Worm (Caenorhabditis elegans) whole organism, young adult: ENCODE data around the gene F17E9.16.

ENCODE experiments used
- B0336.3 ChIP-seq: fragments of 200-800 bp; sonication (Bioruptor generic); IDR thresholded peaks from 2 replicates; pipeline ENCODE4 v1.3.6; 2022; ENCODE audit warnings: missing genetic modification characterization, missing compliant biosample characterization
- F10E7.11 ChIP-seq: sonication (generic microtip); optimal IDR thresholded peaks from 2 replicates; lab custom pipeline; 2017; ENCODE audit warnings: mild to moderate bottlenecking, missing genetic modification characterization, moderate library complexity, missing compliant biosample characterization
- F33H1.4 ChIP-seq: fragments of 200-800 bp; sonication (Bioruptor generic); IDR thresholded peaks from 2 replicates; pipeline ENCODE4 v1.3.6; 2022; ENCODE audit warnings: missing genetic modification reagents, missing genetic modification characterization, missing compliant biosample characterization
- F49E8.2 ChIP-seq: sonication (generic microtip); optimal IDR thresholded peaks from 3 replicates; lab custom pipeline; 2017; ENCODE audit warnings: missing genetic modification characterization, mild to moderate bottlenecking, missing compliant biosample characterization, antibody characterized with exemption, moderate library complexity; ENCODE audit not compliant: insufficient read depth
- F57A8.1 ChIP-seq: fragments of 200-800 bp; sonication (Bioruptor generic); optimal IDR thresholded peaks from 2 replicates; lab custom pipeline; 2018; ENCODE audit warnings: mild to moderate bottlenecking, missing genetic modification characterization, moderate library complexity, missing compliant biosample characterization
- K12H6.12 ChIP-seq: fragments of 200-800 bp; sonication (Bioruptor generic); optimal IDR thresholded peaks from 2 replicates; lab custom pipeline; 2018; ENCODE audit warnings: mild to moderate bottlenecking, missing genetic modification characterization, missing compliant biosample characterization
- T07F8.4 ChIP-seq: sonication (generic microtip); optimal IDR thresholded peaks from 2 replicates; lab custom pipeline; 2016; ENCODE audit warnings: mild to moderate bottlenecking, missing genetic modification characterization, moderate library complexity, missing compliant biosample characterization
- Y53F4B.3 ChIP-seq: fragments of 200-800 bp; sonication (Bioruptor generic); IDR thresholded peaks from 2 replicates; pipeline ENCODE4 v1.3.6; 2022; ENCODE audit warnings: missing genetic modification reagents, missing genetic modification characterization, missing compliant biosample characterization
- Y53G8AR.9 ChIP-seq: fragments of 200-800 bp; sonication (Bioruptor generic); conservative IDR thresholded peaks from 2 replicates; pipeline ENCODE4 v1.3.6; 2022; ENCODE audit warnings: missing genetic modification reagents, missing genetic modification characterization, missing compliant biosample characterization
- Y95B8A.8 ChIP-seq: fragments of 200-800 bp; sonication (Bioruptor generic); IDR thresholded peaks from 2 replicates; pipeline ENCODE4 v1.3.6; 2022; ENCODE audit warnings: missing genetic modification reagents, missing genetic modification characterization, missing compliant biosample characterization
- ZK185.1 ChIP-seq: sonication (generic microtip); optimal IDR thresholded peaks from 2 replicates; lab custom pipeline; 2016; ENCODE audit warnings: mild to moderate bottlenecking, missing genetic modification characterization, missing compliant biosample characterization; ENCODE audit not compliant: poor library complexity, severe bottlenecking
- akir-1 ChIP-seq: fragments of 200-800 bp; sonication (Bioruptor generic); optimal IDR thresholded peaks from 2 replicates; lab custom pipeline; 2018; ENCODE audit warnings: mild to moderate bottlenecking, missing genetic modification characterization, moderate library complexity, missing compliant biosample characterization
- ama-1 ChIP-seq, 3 experiments: fragments of 150-350 bp in 1 of 3; sonication (generic microtip) in 2 of 3; optimal IDR thresholded peaks; 2 replicates each; lab custom pipeline; 2014 to 2018; ENCODE audit warnings: missing biosample characterization in 2 of 3, missing genetic modification characterization in 2 of 3, missing genetic modification reagents in 2 of 3
- aptf-3 ChIP-seq: fragments of 200-800 bp; sonication (Bioruptor generic); IDR thresholded peaks from 2 replicates; pipeline ENCODE4 v1.3.6; 2022; ENCODE audit warnings: missing genetic modification characterization, missing compliant biosample characterization
- atf-7 ChIP-seq: sonication (generic microtip); optimal IDR thresholded peaks from 2 replicates; lab custom pipeline; 2017; ENCODE audit warnings: mild to moderate bottlenecking, missing genetic modification characterization, missing compliant biosample characterization
- bed-2 ChIP-seq: fragments of 200-800 bp; sonication (Bioruptor generic); IDR thresholded peaks from 2 replicates; pipeline ENCODE4 v1.3.6; 2022; ENCODE audit warnings: missing genetic modification reagents, missing genetic modification characterization, missing compliant biosample characterization
- ccch-3 ChIP-seq: fragments of 200-800 bp; sonication (Bioruptor generic); optimal IDR thresholded peaks from 2 replicates; lab custom pipeline; 2018; ENCODE audit warnings: mild to moderate bottlenecking, missing genetic modification characterization, missing compliant biosample characterization
- cebp-2 ChIP-seq: fragments of 200-800 bp; sonication (Bioruptor generic); IDR thresholded peaks from 2 replicates; pipeline ENCODE4 v1.3.6; 2022; ENCODE audit warnings: missing genetic modification characterization, missing compliant biosample characterization
- ceh-40 ChIP-seq: fragments of 200-800 bp; sonication (Bioruptor generic); IDR thresholded peaks from 2 replicates; pipeline ENCODE4 v1.3.6; 2022; ENCODE audit warnings: missing genetic modification characterization, missing compliant biosample characterization
- ceh-91 ChIP-seq: fragments of 200-800 bp; sonication (Bioruptor generic); IDR thresholded peaks from 2 replicates; pipeline ENCODE4 v1.3.6; 2022; ENCODE audit warnings: missing genetic modification reagents, missing genetic modification characterization, missing compliant biosample characterization
- dpff-1 ChIP-seq: sonication (generic microtip); optimal IDR thresholded peaks from 2 replicates; lab custom pipeline; 2017; ENCODE audit warnings: mild to moderate bottlenecking, missing genetic modification characterization, missing compliant biosample characterization
- ekl-4 ChIP-seq: fragments of 200-800 bp; sonication (Bioruptor generic); IDR thresholded peaks from 2 replicates; pipeline ENCODE4 v1.3.6; 2022; ENCODE audit warnings: missing genetic modification reagents, missing genetic modification characterization, missing compliant biosample characterization
- fkh-3 ChIP-seq: sonication (generic microtip); optimal IDR thresholded peaks from 2 replicates; lab custom pipeline; 2016; ENCODE audit warnings: mild to moderate bottlenecking, missing genetic modification characterization, missing compliant biosample characterization
- him-1 ChIP-seq: sonication (generic microtip); optimal IDR thresholded peaks from 2 replicates; lab custom pipeline; 2016; ENCODE audit warnings: missing genotype, missing genetic modification reagents, missing genetic modification characterization, missing compliant biosample characterization
- hmg-1.2 ChIP-seq: fragments of 200-800 bp; sonication (Bioruptor generic); IDR thresholded peaks from 2 replicates; pipeline ENCODE4 v1.3.6; 2022; ENCODE audit warnings: missing genetic modification reagents, missing genetic modification characterization, missing compliant biosample characterization
- hrde-1 ChIP-seq: sonication (generic microtip); optimal IDR thresholded peaks from 2 replicates; lab custom pipeline; 2016; ENCODE audit warnings: missing genetic modification characterization, mild to moderate bottlenecking, missing compliant biosample characterization, moderate library complexity, missing genotype, missing genetic modification reagents, borderline replicate concordance
- let-607 ChIP-seq, 2 experiments: fragments of 200-800 bp in 1 of 2; sonication (Bioruptor generic) in 1 of 2; sonication (generic microtip) in 1 of 2; optimal IDR thresholded peaks; 2 replicates each; lab custom pipeline; 2016 to 2018; ENCODE audit warnings: mild to moderate bottlenecking in 2 of 2, missing compliant biosample characterization in 2 of 2, missing genetic modification characterization in 2 of 2, moderate library complexity in 2 of 2, missing genotype in 1 of 2
- lin-26 ChIP-seq: fragments of 200-800 bp; sonication (Bioruptor generic); IDR thresholded peaks from 2 replicates; pipeline ENCODE4 v1.3.6; 2022; ENCODE audit warnings: missing genetic modification reagents, missing genetic modification characterization, missing compliant biosample characterization
- lin-40 ChIP-seq: sonication (generic microtip); optimal IDR thresholded peaks from 2 replicates; lab custom pipeline; 2016; ENCODE audit warnings: missing genetic modification characterization, mild to moderate bottlenecking, missing compliant biosample characterization, missing genotype, missing genetic modification reagents
- madf-3 ChIP-seq: fragments of 200-800 bp; sonication (Bioruptor generic); IDR thresholded peaks from 2 replicates; pipeline ENCODE4 v1.3.6; 2022; ENCODE audit warnings: missing genetic modification reagents, missing genetic modification characterization, missing compliant biosample characterization
- madf-6 ChIP-seq: fragments of 200-800 bp; sonication (Bioruptor generic); IDR thresholded peaks from 2 replicates; pipeline ENCODE4 v1.3.6; 2022; ENCODE audit warnings: missing genetic modification reagents, missing genetic modification characterization, missing compliant biosample characterization
- mel-28 ChIP-seq: sonication (generic microtip); optimal IDR thresholded peaks from 2 replicates; lab custom pipeline; 2016; ENCODE audit warnings: borderline replicate concordance, mild to moderate bottlenecking, missing genetic modification characterization, missing compliant biosample characterization
- nfya-1 ChIP-seq: sonication (generic microtip); optimal IDR thresholded peaks from 2 replicates; lab custom pipeline; 2017; ENCODE audit warnings: antibody characterized with exemption, missing compliant biosample characterization, missing genetic modification characterization, borderline replicate concordance; ENCODE audit not compliant: insufficient read depth
- nhr-27 ChIP-seq: fragments of 200-800 bp; sonication (Bioruptor generic); optimal IDR thresholded peaks from 2 replicates; lab custom pipeline; 2018; ENCODE audit warnings: mild to moderate bottlenecking, missing genetic modification characterization, moderate library complexity, missing compliant biosample characterization
- nhr-90 ChIP-seq: sonication (generic microtip); optimal IDR thresholded peaks from 2 replicates; lab custom pipeline; 2016; ENCODE audit warnings: missing genotype, mild to moderate bottlenecking, missing genetic modification characterization, missing compliant biosample characterization
- pha-4 ChIP-seq: fragments of 150-350 bp; sonication (generic microtip); optimal IDR thresholded peaks from 2 replicates; lab custom pipeline; 2014; ENCODE audit warnings: missing biosample characterization, missing genetic modification reagents, missing genetic modification characterization
- rcor-1 ChIP-seq: fragments of 200-800 bp; sonication (Bioruptor generic); IDR thresholded peaks from 2 replicates; pipeline ENCODE4 v1.3.6; 2022; ENCODE audit warnings: missing genetic modification reagents, missing genetic modification characterization, missing compliant biosample characterization
- repo-1 ChIP-seq: sonication (generic microtip); optimal IDR thresholded peaks from 2 replicates; lab custom pipeline; 2017; ENCODE audit warnings: mild to moderate bottlenecking, missing genetic modification characterization, missing compliant biosample characterization
- sdz-38 ChIP-seq: sonication (generic microtip); optimal IDR thresholded peaks from 2 replicates; lab custom pipeline; 2016; ENCODE audit warnings: missing genotype, missing genetic modification characterization, missing compliant biosample characterization
- snpc-3.4 ChIP-seq: sonication (generic microtip); optimal IDR thresholded peaks from 2 replicates; lab custom pipeline; 2017; ENCODE audit warnings: missing genetic modification characterization, mild to moderate bottlenecking, missing compliant biosample characterization, antibody characterized with exemption, moderate library complexity, missing genotype, missing genetic modification reagents
- tbp1 ChIP-seq: fragments of 200-800 bp; sonication (Bioruptor generic); optimal IDR thresholded peaks from 2 replicates; lab custom pipeline; 2018; ENCODE audit warnings: mild to moderate bottlenecking, missing genetic modification characterization, missing compliant biosample characterization
- unc-130 ChIP-seq: sonication (generic microtip); optimal IDR thresholded peaks from 2 replicates; lab custom pipeline; 2016; ENCODE audit warnings: missing genetic modification reagents, missing genetic modification characterization, missing compliant biosample characterization
- unc-62 ChIP-seq: fragments of 150-350 bp; optimal IDR thresholded peaks from 2 replicates; lab custom pipeline; 2014; ENCODE audit warnings: missing biosample characterization, missing genetic modification reagents, missing genetic modification characterization
- xnd-1 ChIP-seq: sonication (generic microtip); optimal IDR thresholded peaks from 2 replicates; lab custom pipeline; 2016; ENCODE audit warnings: missing genotype, missing genetic modification reagents, missing genetic modification characterization, missing compliant biosample characterization
- ztf-18 ChIP-seq: sonication (generic microtip); optimal IDR thresholded peaks from 2 replicates; lab custom pipeline; 2016; ENCODE audit warnings: missing genotype, mild to moderate bottlenecking, missing genetic modification characterization, missing compliant biosample characterization
- ztf-25 ChIP-seq: fragments of 200-800 bp; sonication (Bioruptor generic); IDR thresholded peaks from 2 replicates; pipeline ENCODE4 v1.3.6; 2022; ENCODE audit warnings: missing genetic modification reagents, missing genetic modification characterization, missing compliant biosample characterization
- ztf-26 ChIP-seq: sonication (generic microtip); optimal IDR thresholded peaks from 2 replicates; lab custom pipeline; 2017; ENCODE audit warnings: missing genetic modification characterization, missing compliant biosample characterization
- ztf-6 ChIP-seq: fragments of 200-800 bp; sonication (Bioruptor generic); IDR thresholded peaks from 2 replicates; pipeline ENCODE4 v1.3.6; 2022; ENCODE audit warnings: missing genetic modification reagents, missing genetic modification characterization, missing compliant biosample characterization

F17E9.16 gene

ce11 chrIV:8377501-8377900, 25.4 kb downstream of the F17E9.16 start, which contains the start of gene D2096.7 (continued):
- TF ChIP-seq Y53G8AR.9 (peak; percentile 89), sdz-38 (tag; lab: Kevin White, UChicago) (no peak), Y95B8A.8 (GFP tag; lab: Robert Waterston, UW) (peak; percentile 64; the same call in 1 of the 2 replicates), rcor-1 (GFP tag; lab: Robert Waterston, UW) (peak; percentile 60), let-607 (tag; optimal IDR thresholded peaks at IDR 0.05; lab: Kevin White, UChicago) (peak in 1 of 2 experiments; percentile 47), mel-28 (tag; lab: Kevin White, UChicago) (no peak), atf-7 (tag; lab: Kevin White, UChicago) (peak; percentile 87), T07F8.4 (tag; lab: Kevin White, UChicago) (no peak), cebp-2 (GFP tag; lab: Robert Waterston, UW) (peak; percentile 70; the same call in 1 of the 2 replicates), ceh-40 (GFP tag; lab: Robert Waterston, UW) (no peak), ztf-18 (tag; lab: Kevin White, UChicago) (peak; percentile 57), unc-130 (GFP tag; lab: Kevin White, UChicago) (peak; percentile 89), lin-40 (tag; lab: Kevin White, UChicago) (no peak), unc-62 (no peak), Y53F4B.3 (GFP tag; lab: Robert Waterston, UW) (no peak), nhr-90 (tag; lab: Kevin White, UChicago) (peak; percentile 81), bed-2 (GFP tag; lab: Robert Waterston, UW) (no peak), aptf-3 (peak; percentile 94), F49E8.2 (tag; lab: Kevin White, UChicago) (peak; percentile 95), ztf-26 (tag; lab: Kevin White, UChicago) (no peak), madf-6 (GFP tag; lab: Robert Waterston, UW) (peak; percentile 86), him-1 (peak; percentile 80), akir-1 (GFP tag; lab: Kevin White, UChicago) (no peak), nhr-27 (tag; lab: Kevin White, UChicago) (peak; percentile 85), snpc-3.4 (tag; lab: Kevin White, UChicago) (peak; percentile 2), F10E7.11 (peak; percentile 85), F33H1.4 (peak; percentile 59), F57A8.1 (peak; percentile 44), dpff-1 (tag; lab: Kevin White, UChicago) (peak; percentile 79), ekl-4 (peak; percentile 92), ztf-25 (GFP tag; lab: Robert Waterston, UW) (peak; percentile 79; the same call in 1 of the 2 replicates), xnd-1 (tag; lab: Kevin White, UChicago) (peak; percentile 61), K12H6.12 (tag; lab: Kevin White, UChicago) (peak; percentile 46), ztf-6 (GFP tag; lab: Robert Waterston, UW) (no peak), ZK185.1 (tag; lab: Kevin White, UChicago) (peak; percentile 32), tbp1 (peak; percentile 72), B0336.3 (GFP tag; lab: Robert Waterston, UW) (peak; percentile 96), fkh-3 (tag; lab: Kevin White, UChicago) (peak; percentile 77), pha-4 (tag; lab: Kevin White, UChicago) (no peak), repo-1 (peak; percentile 88), hrde-1 (peak; percentile 96), madf-3 (GFP tag; lab: Robert Waterston, UW) (peak; percentile 91), lin-26 (GFP tag; lab: Robert Waterston, UW) (peak; percentile 85), hmg-1.2 (GFP tag; lab: Robert Waterston, UW) (peak; percentile 54; the same call in 1 of the 2 replicates), nfya-1 (tag; lab: Kevin White, UChicago) (no peak), ccch-3 (GFP tag; lab: Kevin White, UChicago) (no peak), ceh-91 (GFP tag; lab: Robert Waterston, UW) (no peak), ama-1 (optimal IDR thresholded peaks at IDR 0.05; lab: Kevin White, UChicago) (peak; percentile 74), ama-1 (GFP tag; optimal IDR thresholded peaks at IDR 0.05; lab: Kevin White, UChicago) (peak; percentile 76 to 95)
